Worm (Caenorhabditis elegans) whole organism, midembryonic: ENCODE measurements around the gene C08E8.3.
"Not testable (repeated sequence)": the region's sequence is repeated elsewhere in the genome, so short reads cannot be mapped to it uniquely, and the experiment has no call there.

Source experiments
- T22C8.4 ChIP-seq: fragments of 200-800 bp; sonication (Bioruptor generic); IDR thresholded peaks from 2 replicates; pipeline ENCODE4 v1.3.6; 2022; ENCODE audit warnings: missing genetic modification characterization, missing compliant biosample characterization
- cog-1 ChIP-seq: sonication (generic microtip); optimal IDR thresholded peaks from 2 replicates; lab custom pipeline; 2016; ENCODE audit warnings: missing genetic modification characterization, missing compliant biosample characterization
- flt-1 ChIP-seq: fragments of 200-800 bp; sonication (Bioruptor generic); IDR thresholded peaks from 2 replicates; pipeline ENCODE4 v1.3.6; 2022; ENCODE audit warnings: missing genetic modification characterization, missing compliant biosample characterization
- klf-2 ChIP-seq: fragments of 200-800 bp; sonication (Bioruptor generic); conservative IDR thresholded peaks from 2 replicates; pipeline ENCODE4 v1.3.6; 2022; ENCODE audit warnings: missing genetic modification reagents, missing genetic modification characterization, missing compliant biosample characterization
- med-1 ChIP-seq: sonication (generic microtip); optimal IDR thresholded peaks from 2 replicates; lab custom pipeline; 2017; ENCODE audit warnings: missing genetic modification characterization, mild to moderate bottlenecking, missing compliant biosample characterization, antibody characterized with exemption, missing genetic modification reagents; ENCODE audit not compliant: insufficient read depth
- ref-1 ChIP-seq: fragments of 200-800 bp; sonication (Bioruptor generic); conservative IDR thresholded peaks from 2 replicates; pipeline ENCODE4 v1.3.6; 2022; ENCODE audit warnings: missing genetic modification reagents, missing genetic modification characterization, missing compliant biosample characterization
- tab-1 ChIP-seq: fragments of 200-800 bp; sonication (Bioruptor generic); IDR thresholded peaks from 2 replicates; pipeline ENCODE4 v1.3.6; 2022; ENCODE audit warnings: missing genetic modification characterization, missing compliant biosample characterization
- ztf-23 ChIP-seq: fragments of 200-800 bp; sonication (Bioruptor generic); IDR thresholded peaks from 2 replicates; pipeline ENCODE4 v1.3.6; 2022; ENCODE audit warnings: missing genetic modification reagents, missing genetic modification characterization, missing compliant biosample characterization
- ztf-29 ChIP-seq: fragments of 200-800 bp; sonication (Bioruptor generic); IDR thresholded peaks from 2 replicates; pipeline ENCODE4 v1.3.6; 2022; ENCODE audit warnings: missing genetic modification reagents, missing genetic modification characterization, missing compliant biosample characterization

Gene C08E8.3

DNA sequence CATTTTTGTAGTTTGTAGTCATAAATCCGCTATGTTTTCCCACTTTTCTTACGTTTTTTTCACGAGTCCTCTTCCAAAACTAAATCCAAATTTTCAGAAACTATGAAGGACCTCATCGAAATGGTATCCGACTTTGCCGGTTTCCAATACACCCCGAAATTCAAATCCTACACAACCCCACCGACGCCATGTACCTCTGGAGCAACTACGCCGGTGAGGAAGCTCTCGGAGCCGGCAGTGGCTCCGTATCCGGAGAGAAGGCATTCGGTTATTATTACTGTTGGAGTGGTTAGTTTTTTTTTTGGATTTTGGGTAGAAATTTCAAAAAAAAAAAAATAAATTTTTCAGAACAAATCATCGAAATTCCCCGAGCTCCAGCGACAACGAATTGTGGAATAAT, at the start of gene C08E8.3:
Gene C08E8.3 (plus strand): TSS at position 84 of the 400 bp plus-strand sequence.
- TF ChIP-seq ztf-29 (GFP tag; lab: Robert Waterston, UW), result no peak
- TF ChIP-seq cog-1, result no peak
- TF ChIP-seq ztf-23 (GFP tag; lab: Robert Waterston, UW), result no peak
- TF ChIP-seq ref-1 (GFP tag; lab: Robert Waterston, UW), result no peak
- TF ChIP-seq T22C8.4, result no peak
- TF ChIP-seq flt-1, result no peak
- no peak for TF ChIP-seq tab-1
- no peak for TF ChIP-seq klf-2 (GFP tag; lab: Robert Waterston, UW)
- TF ChIP-seq med-1 (GFP tag; lab: Kevin White, UChicago), result no peak

ce11 chrV:18302414-18302813, 47.5 kb upstream of the C08E8.3 start, which contains the start of gene Y51A2A.6:
Gene Y51A2A.6 (plus strand): TSS chrV:18302714.
- not testable (repeated sequence) for TF ChIP-seq ref-1 (GFP tag; lab: Robert Waterston, UW); T22C8.4; klf-2 (GFP tag; lab: Robert Waterston, UW)

DNA sequence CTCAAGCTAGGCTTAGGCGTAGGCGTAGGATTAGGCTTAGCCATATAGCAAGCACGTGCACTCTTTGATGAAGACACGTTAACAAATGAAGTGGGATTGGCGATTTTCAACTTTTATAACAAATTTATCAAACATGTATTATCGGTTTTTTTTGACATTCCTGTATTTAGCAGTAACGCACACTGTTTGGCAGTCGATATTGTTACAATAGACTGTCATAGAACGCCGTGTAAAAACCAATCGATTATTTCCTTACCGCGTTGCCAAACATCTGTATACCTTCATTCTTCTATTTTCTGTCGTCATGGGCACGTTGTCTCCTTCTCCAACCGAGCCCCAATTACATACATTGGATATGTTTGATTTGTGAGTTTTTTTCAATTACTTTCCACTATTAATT, 31.6 kb upstream of the C08E8.3 start, which contains the start of gene fbxb-119:
Gene fbxb-119 (plus strand): TSS at position 301 of the 400 bp plus-strand sequence.
- TF ChIP-seq flt-1, result no peak
- TF ChIP-seq klf-2 (GFP tag; lab: Robert Waterston, UW), result no peak
- no peak for TF ChIP-seq med-1 (GFP tag; lab: Kevin White, UChicago)
- TF ChIP-seq tab-1, result no peak
- TF ChIP-seq T22C8.4, result no peak
- TF ChIP-seq cog-1, result no peak
- TF ChIP-seq ztf-23 (GFP tag; lab: Robert Waterston, UW), result no peak
- TF ChIP-seq ztf-29 (GFP tag; lab: Robert Waterston, UW), result no peak
- TF ChIP-seq ref-1 (GFP tag; lab: Robert Waterston, UW), result no peak

- TF ChIP-seq ztf-23 (GFP tag; lab: Robert Waterston, UW), result no peak
- TF ChIP-seq T22C8.4, result no peak
- TF ChIP-seq klf-2 (GFP tag; lab: Robert Waterston, UW), result no peak
- no peak for TF ChIP-seq flt-1
- no peak for TF ChIP-seq ref-1 (GFP tag; lab: Robert Waterston, UW)
- TF ChIP-seq med-1 (GFP tag; lab: Kevin White, UChicago), result no peak
- TF ChIP-seq ztf-29 (GFP tag; lab: Robert Waterston, UW), result no peak
- no peak for TF ChIP-seq cog-1
- TF ChIP-seq tab-1, result no peak
Observed at ce11 chrV:18323231-18323630, 26.7 kb upstream of the C08E8.3 start, which contains the start of gene B0462.5. Gene B0462.5 (minus strand): TSS chrV:18323331.

DNA sequence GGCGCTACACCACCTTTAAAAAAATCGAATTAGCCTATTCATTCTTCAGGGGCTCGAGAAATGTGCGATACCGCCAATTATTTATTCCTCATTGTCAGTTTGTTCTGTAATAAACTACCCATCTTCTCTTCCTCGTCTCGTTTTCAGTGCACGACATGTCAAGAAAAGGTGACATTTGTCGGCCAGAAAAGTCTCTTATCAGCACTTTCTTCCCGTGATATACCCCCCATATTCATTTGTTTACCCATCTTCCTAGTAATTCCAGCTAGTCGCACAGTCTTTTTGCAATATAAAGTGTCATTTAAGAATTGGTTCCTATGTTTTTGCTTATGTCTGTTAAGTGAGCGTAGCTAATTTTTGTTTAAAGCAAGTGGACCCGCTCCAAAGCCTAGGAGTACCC, 25.4 kb upstream of the C08E8.3 start:
- TF ChIP-seq med-1 (GFP tag; lab: Kevin White, UChicago), result no peak
- TF ChIP-seq ztf-29 (GFP tag; lab: Robert Waterston, UW), result no peak
- no peak for TF ChIP-seq ztf-23 (GFP tag; lab: Robert Waterston, UW)
- no peak for TF ChIP-seq ref-1 (GFP tag; lab: Robert Waterston, UW)
- no peak for TF ChIP-seq flt-1
- no peak for TF ChIP-seq cog-1
- no peak for TF ChIP-seq T22C8.4
- TF ChIP-seq klf-2 (GFP tag; lab: Robert Waterston, UW), result no peak
- TF ChIP-seq tab-1, result no peak

ce11 chrV:18331086-18331485, 18.8 kb upstream of the C08E8.3 start, which contains the start of gene B0462.4:
Gene B0462.4 (minus strand): TSS chrV:18331186.
- TF ChIP-seq flt-1 (no peak), T22C8.4 (no peak), ref-1 (GFP tag; lab: Robert Waterston, UW) (no peak), klf-2 (GFP tag; lab: Robert Waterston, UW) (no peak), med-1 (GFP tag; lab: Kevin White, UChicago) (no peak), ztf-23 (GFP tag; lab: Robert Waterston, UW) (no peak), cog-1 (no peak), ztf-29 (GFP tag; lab: Robert Waterston, UW) (no peak), tab-1 (no peak)

ce11 chrV:18337643-18338042, 12.3 kb upstream of the C08E8.3 start:
- peak; percentile 51; the same call in 1 of the 2 replicates for TF ChIP-seq T22C8.4
- TF ChIP-seq klf-2 (GFP tag; lab: Robert Waterston, UW), result no peak

DNA sequence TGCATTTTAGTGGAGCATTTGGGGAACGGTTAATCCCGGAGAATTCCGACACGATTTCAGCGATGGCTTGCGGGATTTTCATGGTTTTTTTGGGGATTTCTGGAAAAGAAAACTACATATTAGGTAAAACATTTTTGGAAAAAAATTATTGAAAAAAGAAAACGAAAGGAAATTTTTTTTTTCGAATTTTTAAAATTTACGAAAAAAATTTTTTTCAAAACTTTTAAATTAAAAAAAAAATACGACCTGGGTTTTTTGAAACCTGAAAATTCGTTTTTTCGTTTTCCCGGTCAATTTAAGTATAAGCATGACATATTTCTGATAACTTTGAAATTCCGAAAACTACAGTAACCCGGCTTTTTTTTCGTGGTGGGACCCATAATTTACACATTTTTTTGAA, 10.1 kb upstream of the C08E8.3 start, which contains the start of gene C08E8.10:
Gene C08E8.10 (minus strand): TSS at position 101 of the 400 bp plus-strand sequence.
- no peak for TF ChIP-seq med-1 (GFP tag; lab: Kevin White, UChicago)
- no peak for TF ChIP-seq cog-1
- no peak for TF ChIP-seq ztf-23 (GFP tag; lab: Robert Waterston, UW)
- no peak for TF ChIP-seq ztf-29 (GFP tag; lab: Robert Waterston, UW)
- no peak for TF ChIP-seq T22C8.4
- TF ChIP-seq flt-1, result no peak
- no peak for TF ChIP-seq ref-1 (GFP tag; lab: Robert Waterston, UW)
- no peak for TF ChIP-seq tab-1
- no peak for TF ChIP-seq klf-2 (GFP tag; lab: Robert Waterston, UW)

DNA sequence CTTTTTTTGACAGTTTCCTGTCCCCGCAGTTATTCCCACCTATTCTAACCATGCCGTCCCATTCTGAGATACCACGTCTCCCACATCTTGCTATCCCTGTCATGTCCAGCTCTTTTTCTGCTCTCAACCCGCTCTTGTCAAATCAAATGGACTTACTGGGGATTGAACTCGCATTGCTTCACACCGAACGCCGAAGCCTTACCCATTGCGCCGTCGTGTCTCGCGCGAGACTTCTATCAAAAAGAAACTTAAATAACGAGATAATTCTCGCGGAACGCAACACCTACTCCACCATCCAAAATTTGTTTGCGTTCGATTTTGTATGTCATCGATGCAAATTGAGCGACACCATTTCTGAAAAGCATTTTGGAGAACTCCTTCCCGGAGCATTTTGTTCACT, 5.7 kb upstream of the C08E8.3 start:
- no peak for TF ChIP-seq T22C8.4
- TF ChIP-seq tab-1, result no peak
- no peak for TF ChIP-seq klf-2 (GFP tag; lab: Robert Waterston, UW)
- no peak for TF ChIP-seq med-1 (GFP tag; lab: Kevin White, UChicago)
- no peak for TF ChIP-seq cog-1
- no peak for TF ChIP-seq ztf-29 (GFP tag; lab: Robert Waterston, UW)
- TF ChIP-seq ref-1 (GFP tag; lab: Robert Waterston, UW), result no peak
- no peak for TF ChIP-seq flt-1
- no peak for TF ChIP-seq ztf-23 (GFP tag; lab: Robert Waterston, UW)

- no peak for TF ChIP-seq med-1 (GFP tag; lab: Kevin White, UChicago)
- no peak for TF ChIP-seq tab-1
- no peak for TF ChIP-seq ztf-23 (GFP tag; lab: Robert Waterston, UW)
- TF ChIP-seq flt-1, result no peak
- TF ChIP-seq T22C8.4, result no peak
- TF ChIP-seq klf-2 (GFP tag; lab: Robert Waterston, UW), result no peak
Observed at ce11 chrV:18346080-18346479, 3.8 kb upstream of the C08E8.3 start.
